Worm (Caenorhabditis elegans): ENCODE results near the gene C12D8.9.

The C12D8.9 gene

DNA sequence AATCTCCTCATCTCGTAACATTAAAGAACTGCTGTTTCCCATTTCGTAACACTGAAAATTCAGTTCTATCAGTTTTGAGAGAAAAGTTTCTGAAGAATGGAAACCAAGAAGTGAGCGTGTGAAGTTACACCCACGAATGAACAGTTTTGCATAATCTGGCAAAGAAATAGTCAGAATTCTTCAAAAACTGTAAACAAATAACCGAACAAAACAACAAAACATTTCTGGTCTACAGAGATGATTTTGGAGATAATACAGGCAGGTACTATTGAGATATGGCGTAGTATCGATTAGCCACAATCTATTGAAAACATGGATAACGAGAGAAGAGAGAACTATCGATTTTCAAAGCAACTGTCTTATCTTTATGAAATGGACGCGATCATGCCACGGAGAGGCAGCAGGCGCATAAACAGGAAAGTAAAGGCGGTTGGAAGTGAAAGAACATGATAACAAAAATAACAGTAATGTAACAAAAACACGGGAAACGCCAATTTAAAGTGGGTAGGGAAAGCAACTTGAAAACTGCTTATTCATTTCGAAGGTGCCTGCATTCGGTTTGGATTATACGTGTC is 39.5 kb downstream of the C12D8.9 start, which contains the start of gene chpf-1:
Gene chpf-1, minus strand, starts transcription at position 51 of the 575 bp plus-strand sequence.
- TF ChIP-seq cebp-1 (GFP tag; IDR thresholded peaks at IDR 0.05) (no peak), cebp-1 (tag; optimal IDR thresholded peaks at IDR 0.05) (peak; percentile 2), nhr-80 (tag; optimal IDR thresholded peaks at IDR 0.05) (peak; percentile 65), F22D6.2 (tag; optimal IDR thresholded peaks at IDR 0.05) (no peak), aptf-3 (GFP tag; IDR thresholded peaks at IDR 0.05) (no peak), ceh-100 (GFP tag; IDR thresholded peaks at IDR 0.05) (no peak), ceh-79 (tag; optimal IDR thresholded peaks at IDR 0.05) (no peak), ztf-18 (tag; optimal IDR thresholded peaks at IDR 0.05) (peak; percentile 56), snpc-4 (GFP tag; optimal IDR thresholded peaks at IDR 0.05) (no peak), snpc-4 (tag; optimal IDR thresholded peaks at IDR 0.05) (peak in 2 of 4 experiments; percentile 33 to 36), madf-6 (GFP tag; IDR thresholded peaks at IDR 0.05) (0 out of 2 replicates have a peak, but pooled peaks have one; percentile 17)

DNA sequence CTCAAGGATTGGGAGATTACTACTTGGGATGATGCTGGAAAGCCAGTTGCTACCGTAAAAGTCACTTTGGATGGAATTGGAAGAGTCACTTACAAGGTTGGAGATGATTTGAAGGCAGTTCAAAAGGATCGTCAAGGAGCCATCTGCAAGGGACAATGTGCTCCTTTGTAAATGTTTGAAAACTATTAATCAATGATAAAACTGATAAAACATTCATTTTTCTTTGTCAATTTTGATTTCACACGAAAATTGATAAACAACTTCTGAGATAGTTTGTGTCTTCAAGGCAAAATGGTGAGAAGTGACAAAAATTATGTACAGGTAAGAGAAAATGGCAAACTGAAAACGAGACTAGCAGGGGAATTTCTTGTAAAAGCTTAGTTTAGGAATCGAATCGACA is 40.7 kb downstream of the C12D8.9 start:
- no peak for TF ChIP-seq akir-1 (GFP tag; optimal IDR thresholded peaks at IDR 0.05)
- no peak for TF ChIP-seq fkh-3 (tag; optimal IDR thresholded peaks at IDR 0.05)
- no peak for TF ChIP-seq lag-1 (GFP tag; IDR thresholded peaks at IDR 0.05)
- TF ChIP-seq lin-35 (GFP tag; optimal IDR thresholded peaks at IDR 0.05): no peak
- TF ChIP-seq F22D6.2 (tag; optimal IDR thresholded peaks at IDR 0.05): no peak
- TF ChIP-seq F52B5.7 (tag; optimal IDR thresholded peaks at IDR 0.05): no peak
- TF ChIP-seq tlf-1 (GFP tag; optimal IDR thresholded peaks at IDR 0.05): no peak
- no peak for TF ChIP-seq nhr-179 (tag; optimal IDR thresholded peaks at IDR 0.05)
- TF ChIP-seq somi-1 (GFP tag; optimal IDR thresholded peaks at IDR 0.05): no peak
- no peak for TF ChIP-seq hrde-1 (tag; optimal IDR thresholded peaks at IDR 0.05; ENCODE audit: borderline replicate concordance)
- no peak for TF ChIP-seq pbrm-1 (GFP tag; IDR thresholded peaks at IDR 0.05)
- no peak for TF ChIP-seq ztf-28 (GFP tag; IDR thresholded peaks at IDR 0.05)
- no peak for TF ChIP-seq rec-8 (tag; optimal IDR thresholded peaks at IDR 0.05)
- no peak for TF ChIP-seq lir-1 (GFP tag; conservative IDR thresholded peaks at IDR 0.05)
- TF ChIP-seq xnd-1 (tag; optimal IDR thresholded peaks at IDR 0.05): no peak
- no peak for TF ChIP-seq mes-4 (tag; optimal IDR thresholded peaks at IDR 0.05)
- no peak for TF ChIP-seq let-607 (tag; optimal IDR thresholded peaks at IDR 0.05)
- no peak for TF ChIP-seq hlh-26 (GFP tag; conservative IDR thresholded peaks at IDR 0.05)
- TF ChIP-seq F10E7.11 (tag; optimal IDR thresholded peaks at IDR 0.05): no peak
- no peak for TF ChIP-seq madf-6 (GFP tag; IDR thresholded peaks at IDR 0.05)

- TF ChIP-seq ama-1 (optimal IDR thresholded peaks at IDR 0.05) (no peak), ama-1 (GFP tag; optimal IDR thresholded peaks at IDR 0.05) (peak in 1 of 2 experiments; percentile 7), F55B11.4 (tag; optimal IDR thresholded peaks at IDR 0.05; ENCODE audit: borderline replicate concordance, insufficient read depth) (no peak), pbrm-1 (GFP tag; IDR thresholded peaks at IDR 0.05) (no peak)
These were observed 41.1 kb downstream of the C12D8.9 start, which contains the start of gene ZK856.7 for ce11 chrV:10201913-10202312. Gene ZK856.7, plus strand, starts transcription at chrV:10202098.

DNA sequence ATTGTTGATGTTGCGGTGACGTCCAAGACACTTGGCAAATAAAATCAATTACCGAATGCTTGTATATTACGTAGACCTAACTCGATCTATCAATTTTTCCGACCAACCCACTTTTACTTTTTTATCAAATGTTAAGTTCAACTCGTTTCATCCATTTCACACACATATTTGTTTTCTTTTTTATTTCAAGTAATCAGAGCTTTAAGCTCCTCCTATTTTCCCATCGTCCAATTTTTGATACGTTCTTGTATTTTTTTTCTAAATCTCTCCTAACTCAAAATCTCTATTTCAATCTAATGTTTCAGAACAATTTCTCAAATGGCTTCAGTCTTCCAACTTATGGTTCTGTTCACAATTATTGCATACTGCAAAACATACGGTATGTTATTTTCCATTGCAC is 44.6 kb downstream of the C12D8.9 start, which contains the start of gene ZK856.6:
Gene ZK856.6, plus strand, starts transcription at position 301 of the 400 bp plus-strand sequence.
- TF ChIP-seq nfyb-1 (GFP tag; IDR thresholded peaks at IDR 0.05): no peak
- no peak for TF ChIP-seq lir-1 (GFP tag; conservative IDR thresholded peaks at IDR 0.05)
- TF ChIP-seq sea-2 (GFP tag; IDR thresholded peaks at IDR 0.05): no peak
- TF ChIP-seq Y56A3A.18 (GFP tag; IDR thresholded peaks at IDR 0.05): no peak
- no peak for TF ChIP-seq aptf-2 (GFP tag; conservative IDR thresholded peaks at IDR 0.05)
- TF ChIP-seq aptf-3 (GFP tag; IDR thresholded peaks at IDR 0.05): no peak
- TF ChIP-seq egrh-3 (GFP tag; IDR thresholded peaks at IDR 0.05): no peak
- TF ChIP-seq C17E4.6 (GFP tag; IDR thresholded peaks at IDR 0.05): no peak

Data from whole organism, young adult.